Fruit fly (Drosophila melanogaster): ENCODE results near the gene CG10993.
A peak's percentile ranks its signal among the peaks of the same experiment; 100 is the strongest.

Gene CG10993

dm6 chrX:13804398-13804797 is 13.5 kb upstream of the CG10993 start:
- TF ChIP-seq CG9948 (tag; optimal IDR thresholded peaks at IDR 0.05) (no peak), CG34367 (tag; optimal IDR thresholded peaks at IDR 0.05) (no peak), CG8301 (tag; optimal IDR thresholded peaks at IDR 0.05) (no peak), Pif1B (GFP tag; optimal IDR thresholded peaks at IDR 0.05) (no peak), gl (tag; optimal IDR thresholded peaks at IDR 0.05) (no peak), CG13204 (GFP tag; optimal IDR thresholded peaks at IDR 0.05) (no peak), Snoo (tag; optimal IDR thresholded peaks at IDR 0.05) (no peak), CG17806 (tag; optimal IDR thresholded peaks at IDR 0.05) (no peak), fd96Ca (GFP tag; IDR thresholded peaks at IDR 0.05) (no peak), CG4496 (GFP tag; IDR thresholded peaks at IDR 0.05) (no peak)

- TF ChIP-seq Pif1A (GFP tag; optimal IDR thresholded peaks at IDR 0.05) (no peak), CG34367 (tag; optimal IDR thresholded peaks at IDR 0.05) (no peak), CG8301 (tag; optimal IDR thresholded peaks at IDR 0.05) (no peak), CG10348 (GFP tag; IDR thresholded peaks at IDR 0.05) (no peak), CG32121 (GFP tag; IDR thresholded peaks at IDR 0.05) (no peak), fd96Ca (GFP tag; IDR thresholded peaks at IDR 0.05) (0 out of 3 replicates have a peak, but pooled peaks have one; percentile 30), rn (GFP tag; IDR thresholded peaks at IDR 0.05) (no peak), CG9948 (tag; optimal IDR thresholded peaks at IDR 0.05) (no peak), Ets98B (GFP tag; IDR thresholded peaks at IDR 0.05) (no peak), EcR (GFP tag; optimal IDR thresholded peaks at IDR 0.05) (no peak), D1 (tag; optimal IDR thresholded peaks at IDR 0.05) (no peak), CG15710 (tag; optimal IDR thresholded peaks at IDR 0.05) (no peak), CG17806 (tag; optimal IDR thresholded peaks at IDR 0.05) (no peak), CG4496 (GFP tag; IDR thresholded peaks at IDR 0.05) (peak; percentile 48; the same call in 1 of the 3 replicates)
Measured at dm6 chrX:13800680-13801079, 9.8 kb upstream of the CG10993 start.

- TF ChIP-seq CG10348 (GFP tag; IDR thresholded peaks at IDR 0.05) (no peak), CG13204 (GFP tag; optimal IDR thresholded peaks at IDR 0.05) (no peak), CG32121 (GFP tag; IDR thresholded peaks at IDR 0.05) (no peak), Ets98B (GFP tag; IDR thresholded peaks at IDR 0.05) (no peak), CG15710 (tag; optimal IDR thresholded peaks at IDR 0.05) (no peak), CG4496 (GFP tag; IDR thresholded peaks at IDR 0.05) (no peak), Snoo (tag; optimal IDR thresholded peaks at IDR 0.05) (no peak), CG14655 (GFP tag; optimal IDR thresholded peaks at IDR 0.05) (no peak), D1 (tag; optimal IDR thresholded peaks at IDR 0.05) (no peak), CG9948 (tag; optimal IDR thresholded peaks at IDR 0.05) (no peak), CG17806 (tag; optimal IDR thresholded peaks at IDR 0.05) (no peak), CG34367 (tag; optimal IDR thresholded peaks at IDR 0.05) (no peak), EcR (GFP tag; optimal IDR thresholded peaks at IDR 0.05) (no peak)
Measured at dm6 chrX:13797538-13797937, 6.6 kb upstream of the CG10993 start, which contains the start of gene CG10996. TSS of gene CG10996 (minus strand) at chrX:13797638.

- TF ChIP-seq EcR (GFP tag; optimal IDR thresholded peaks at IDR 0.05) (peak; percentile 32), CG15710 (tag; optimal IDR thresholded peaks at IDR 0.05) (no peak)
Measured at dm6 chrX:13792463-13792862, 1.6 kb upstream of the CG10993 start.

- TF ChIP-seq CG8301 (tag; optimal IDR thresholded peaks at IDR 0.05) (peak; percentile 27), CG12605 (GFP tag; IDR thresholded peaks at IDR 0.05) (no peak), rn (GFP tag; IDR thresholded peaks at IDR 0.05) (no peak), CG8159 (tag; optimal IDR thresholded peaks at IDR 0.05) (no peak), fd96Ca (GFP tag; IDR thresholded peaks at IDR 0.05) (peak; percentile 34; the same call in 1 of the 3 replicates), EcR (GFP tag; optimal IDR thresholded peaks at IDR 0.05) (no peak), D1 (tag; optimal IDR thresholded peaks at IDR 0.05) (no peak), Ets98B (GFP tag; IDR thresholded peaks at IDR 0.05) (no peak), Pif1A (GFP tag; optimal IDR thresholded peaks at IDR 0.05) (no peak), CG34367 (tag; optimal IDR thresholded peaks at IDR 0.05) (no peak), CG32121 (GFP tag; IDR thresholded peaks at IDR 0.05) (no peak), gl (tag; optimal IDR thresholded peaks at IDR 0.05) (no peak), CG4496 (GFP tag; IDR thresholded peaks at IDR 0.05) (peak; percentile 17; the same call in 1 of the 3 replicates), Pif1B (GFP tag; optimal IDR thresholded peaks at IDR 0.05) (no peak), CG17806 (tag; optimal IDR thresholded peaks at IDR 0.05) (peak; percentile 15), CG14655 (GFP tag; optimal IDR thresholded peaks at IDR 0.05) (peak; percentile 42), CG15710 (tag; optimal IDR thresholded peaks at IDR 0.05) (peak; percentile 7), CG10348 (GFP tag; IDR thresholded peaks at IDR 0.05) (no peak), CG9948 (tag; optimal IDR thresholded peaks at IDR 0.05) (peak; percentile 26), CG13204 (GFP tag; optimal IDR thresholded peaks at IDR 0.05) (no peak), Snoo (tag; optimal IDR thresholded peaks at IDR 0.05) (no peak)
Measured at dm6 chrX:13788973-13789682, 1.8 kb downstream of the CG10993 start.

dm6 chrX:13787282-13787850 is 3.5 kb downstream of the CG10993 start:
- no peak for TF ChIP-seq gl (tag; optimal IDR thresholded peaks at IDR 0.05)

Data from whole organism, pupa.